Worm (Caenorhabditis elegans) whole organism, mixed stage, embryonic: ENCODE data around the gene tag-266.

ENCODE experiments used
- ceh-39 ChIP-seq: fragments of 150-350 bp; optimal IDR thresholded peaks from 2 replicates; lab custom pipeline; 2014; ENCODE audit warnings: missing biosample characterization, missing genetic modification characterization
- flh-1 ChIP-seq: fragments of 200-800 bp; sonication (Bioruptor generic); optimal IDR thresholded peaks from 2 replicates; lab custom pipeline; 2018; ENCODE audit warnings: mild to moderate bottlenecking, missing genetic modification characterization, moderate library complexity, missing compliant biosample characterization
- nhr-12 ChIP-seq: fragments of 150-350 bp; optimal IDR thresholded peaks from 2 replicates; lab custom pipeline; 2014; ENCODE audit warnings: missing biosample characterization, missing genetic modification characterization
- nhr-237 ChIP-seq: fragments of 150-350 bp; optimal IDR thresholded peaks from 2 replicates; lab custom pipeline; 2014; ENCODE audit warnings: missing biosample characterization, missing genetic modification characterization
- pha-4 ChIP-seq: fragments of 150-350 bp; optimal IDR thresholded peaks from 2 replicates; lab custom pipeline; 2018; ENCODE audit warnings: missing biosample characterization, missing genetic modification reagents, missing genetic modification characterization
- snpc-4 ChIP-seq: fragments of 150-350 bp; optimal IDR thresholded peaks from 2 replicates; lab custom pipeline; 2014; ENCODE audit warnings: missing biosample characterization, missing genetic modification characterization
- sptf-1 ChIP-seq: sonication (generic microtip); optimal IDR thresholded peaks from 2 replicates; lab custom pipeline; 2017; ENCODE audit warnings: mild to moderate bottlenecking, missing genetic modification characterization, moderate library complexity, missing compliant biosample characterization

ce11 chrIII:651587-651986 is 11.6 kb upstream of the tag-266 start:
- TF ChIP-seq ceh-39 (tag; lab: Kevin White, UChicago) = no peak
- no peak for TF ChIP-seq pha-4 (tag; lab: Kevin White, UChicago)
- no peak for TF ChIP-seq sptf-1
- TF ChIP-seq snpc-4 (tag; lab: Kevin White, UChicago) = no peak
- TF ChIP-seq nhr-12 (tag; lab: Kevin White, UChicago) = no peak
- TF ChIP-seq nhr-237 = no peak
- TF ChIP-seq flh-1 (GFP tag; lab: Kevin White, UChicago) = no peak
